Fruit fly (Drosophila melanogaster): ENCODE measurements around the gene Grp170.

DNA sequence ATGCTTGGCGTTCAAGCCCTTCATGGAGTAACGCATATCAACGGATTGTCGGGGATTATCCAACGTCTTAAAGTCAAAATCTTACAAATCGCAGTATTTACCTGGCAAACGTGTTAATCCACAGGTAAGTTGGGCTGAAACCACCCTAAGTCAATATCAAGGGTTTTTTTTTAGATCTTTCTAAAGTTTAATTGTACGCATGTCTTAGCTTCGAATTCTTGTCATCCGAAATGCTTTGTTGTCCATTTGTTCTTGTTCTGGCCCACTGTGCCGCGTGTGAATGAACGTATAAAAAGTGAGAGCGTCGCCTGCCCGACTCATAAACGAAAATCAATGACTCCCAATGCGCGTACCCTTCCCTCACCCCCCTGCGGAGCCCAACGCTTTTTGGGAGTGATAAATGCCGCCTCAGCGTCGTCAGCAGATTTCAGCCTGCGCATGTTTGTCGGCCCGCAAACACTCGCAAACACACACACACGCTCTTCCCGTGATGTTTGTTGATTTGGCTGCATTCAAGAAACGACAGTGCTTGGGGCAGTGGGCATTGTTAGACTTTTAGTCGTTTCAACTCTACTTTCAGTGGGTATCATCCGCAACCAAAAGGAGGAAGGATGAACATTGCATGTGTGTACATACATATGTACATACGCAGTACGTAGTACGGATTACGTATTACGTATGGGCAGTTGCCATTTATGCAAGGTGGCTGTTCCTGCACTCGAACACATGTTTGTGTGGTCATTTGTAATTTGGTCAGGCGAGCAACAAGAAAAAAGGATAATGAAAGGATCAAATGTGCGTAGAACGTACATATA is 21.6 kb upstream of the Grp170 start:
- TF ChIP-seq CG15269 (tag; optimal IDR thresholded peaks at IDR 0.05): peak; percentile 94
- peak; percentile 87 for TF ChIP-seq CG17359 (tag; optimal IDR thresholded peaks at IDR 0.05)
- peak; percentile 94 for TF ChIP-seq Usf (GFP tag; optimal IDR thresholded peaks at IDR 0.05)
- TF ChIP-seq mirr (GFP tag; optimal IDR thresholded peaks at IDR 0.05): peak; percentile 34
- TF ChIP-seq CG33213 (GFP tag; optimal IDR thresholded peaks at IDR 0.05): peak; percentile 87
- peak; percentile 95 for TF ChIP-seq dmrt11E (tag; optimal IDR thresholded peaks at IDR 0.05)
- peak; percentile 51 for TF ChIP-seq psq (GFP tag; optimal IDR thresholded peaks at IDR 0.05)
- TF ChIP-seq ewg (GFP tag; optimal IDR thresholded peaks at IDR 0.05): peak; percentile 87
- peak; percentile 92 for TF ChIP-seq caup (GFP tag; optimal IDR thresholded peaks at IDR 0.05; ENCODE audit: severe bottlenecking)
- peak; percentile 77; the same call in 2 of the 3 replicates for TF ChIP-seq CG11093 (GFP tag; IDR thresholded peaks at IDR 0.05)

All from whole organism, embryonic.